Worm (Caenorhabditis elegans): ENCODE results near the gene his-24.

DNA sequence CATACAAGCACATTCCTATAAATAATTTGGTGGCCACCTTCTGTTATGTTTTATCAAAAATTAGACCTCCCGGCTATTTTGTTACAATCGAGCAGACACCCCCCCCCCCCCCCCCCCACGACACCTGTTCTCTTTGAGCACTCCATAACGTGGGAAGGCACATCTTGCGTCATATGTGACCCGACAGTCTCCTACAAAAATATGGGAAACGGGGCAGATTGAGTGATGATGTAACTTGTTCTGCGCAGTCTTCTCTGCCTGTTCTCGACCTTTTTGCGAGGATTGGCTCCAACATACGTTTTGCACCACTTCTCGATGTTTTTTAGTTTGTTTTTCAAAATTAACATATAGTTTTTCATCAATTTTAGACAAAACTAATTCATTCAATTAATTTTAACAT, 42.4 kb upstream of the his-24 start:
- TF ChIP-seq scrt-1 (GFP tag; IDR thresholded peaks at IDR 0.05) = no peak
- TF ChIP-seq ama-1 (optimal IDR thresholded peaks at IDR 0.05) = no peak
- no peak for TF ChIP-seq B0310.2 (tag; optimal IDR thresholded peaks at IDR 0.05)
- no peak for TF ChIP-seq hmg-4 (GFP tag; optimal IDR thresholded peaks at IDR 0.05)
- TF ChIP-seq ceh-13 (GFP tag; optimal IDR thresholded peaks at IDR 0.05) = no peak
- no peak for TF ChIP-seq tbx-11 (GFP tag; IDR thresholded peaks at IDR 0.05)
- TF ChIP-seq tbx-37 (GFP tag; conservative IDR thresholded peaks at IDR 0.05) = no peak
- TF ChIP-seq flt-1 (GFP tag; IDR thresholded peaks at IDR 0.05) = no peak
- TF ChIP-seq aly-1 (tag; optimal IDR thresholded peaks at IDR 0.05) = no peak

Measured in whole organism, early embryonic.